Worm (Caenorhabditis elegans) whole organism, late embryonic: ENCODE data around the gene C23G10.5.

Experiments
- K02D7.2 ChIP-seq: sonication (generic microtip); optimal IDR thresholded peaks from 2 replicates; lab custom pipeline; 2017; ENCODE audit warnings: mild to moderate bottlenecking, missing genetic modification characterization, missing compliant biosample characterization
- ama-1 ChIP-seq: fragments of 150-350 bp; optimal IDR thresholded peaks from 2 replicates; lab custom pipeline; 2014
- ceh-2 ChIP-seq: sonication (generic microtip); optimal IDR thresholded peaks from 2 replicates; lab custom pipeline; 2016; ENCODE audit warnings: missing genotype, missing genetic modification characterization, missing compliant biosample characterization
- che-1 ChIP-seq: sonication (generic microtip); optimal IDR thresholded peaks from 2 replicates; lab custom pipeline; 2016; ENCODE audit warnings: mild to moderate bottlenecking, missing genetic modification characterization, missing compliant biosample characterization
- dve-1 ChIP-seq: sonication (generic microtip); optimal IDR thresholded peaks from 2 replicates; lab custom pipeline; 2017; ENCODE audit warnings: antibody characterized with exemption, mild to moderate bottlenecking, missing genetic modification characterization, missing compliant biosample characterization
- fkh-10 ChIP-seq: fragments of 150-350 bp; optimal IDR thresholded peaks from 2 replicates; lab custom pipeline; 2014; ENCODE audit warnings: missing biosample characterization, missing genetic modification reagents, missing genetic modification characterization
- hlh-15 ChIP-seq: sonication (generic microtip); optimal IDR thresholded peaks from 2 replicates; lab custom pipeline; 2016; ENCODE audit warnings: missing genetic modification characterization, missing compliant biosample characterization
- pros-1 ChIP-seq: fragments of 150-350 bp; optimal IDR thresholded peaks from 2 replicates; lab custom pipeline; 2014; ENCODE audit warnings: missing biosample characterization, missing genetic modification reagents, missing genetic modification characterization
- sox-4 ChIP-seq: sonication (generic microtip); optimal IDR thresholded peaks from 2 replicates; lab custom pipeline; 2017; ENCODE audit warnings: mild to moderate bottlenecking, missing genetic modification characterization, inconsistent platforms, missing compliant biosample characterization
- unc-3 ChIP-seq, 2 experiments: fragments of 200-800 bp in 1 of 2; sonication (Bioruptor generic) in 1 of 2; sonication (generic microtip) in 1 of 2; conservative IDR thresholded peaks in 1 of 2; optimal IDR thresholded peaks in 1 of 2; 2 replicates each; pipeline versions ENCODE4 v1.3.6 to Lab custom; 2016 to 2022; ENCODE audit warnings: missing compliant biosample characterization in 2 of 2, missing genetic modification characterization in 2 of 2, missing genetic modification reagents in 1 of 2

DNA sequence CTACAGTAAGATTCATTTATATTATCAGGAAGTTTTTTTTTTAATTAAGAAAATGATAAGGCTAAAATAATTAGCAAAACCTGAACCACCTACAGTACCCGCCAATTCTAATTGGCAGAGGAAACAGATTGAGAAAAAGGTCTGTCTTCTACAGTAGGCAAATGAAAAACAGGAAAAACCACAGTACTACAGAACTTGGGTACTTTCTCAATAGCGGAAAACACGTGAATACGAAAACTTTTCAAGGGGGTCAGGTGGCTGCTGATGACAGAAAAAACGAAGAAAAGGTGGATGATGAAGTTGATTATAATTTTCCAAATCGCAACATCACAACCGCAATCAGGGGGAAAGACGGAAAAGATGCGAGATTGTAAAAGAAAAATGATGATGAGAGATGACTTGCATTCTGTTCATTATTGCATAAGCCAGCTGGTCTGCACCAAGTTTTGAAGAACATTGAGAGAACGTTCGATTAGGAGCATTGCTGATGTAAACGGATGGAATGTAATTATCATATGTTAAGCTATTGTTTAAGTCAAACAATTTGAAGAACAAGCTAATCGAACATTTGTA, 46.4 kb upstream of the C23G10.5 start:
- TF ChIP-seq fkh-10 (GFP tag; lab: Kevin White, UChicago) (no peak), hlh-15 (tag; lab: Kevin White, UChicago) (no peak), pros-1 (tag; lab: Kevin White, UChicago) (no peak), sox-4 (tag; lab: Kevin White, UChicago) (no peak), dve-1 (tag; lab: Kevin White, UChicago) (no peak), ceh-2 (tag; lab: Kevin White, UChicago) (no peak), ama-1 (lab: Kevin White, UChicago) (no peak), unc-3 (GFP tag; conservative IDR thresholded peaks at IDR 0.05; lab: Robert Waterston, UW) (no peak), unc-3 (tag; optimal IDR thresholded peaks at IDR 0.05; lab: Kevin White, UChicago) (no peak), K02D7.2 (tag; lab: Kevin White, UChicago) (no peak), che-1 (tag; lab: Kevin White, UChicago) (no peak)
